Worm (Caenorhabditis elegans) whole organism, mixed stage, embryonic: ENCODE measurements around the gene clec-166.

Experiments used
- ces-1 ChIP-seq: fragments of 150-350 bp; optimal IDR thresholded peaks from 2 replicates; lab custom pipeline; 2014; ENCODE audit warnings: missing biosample characterization, missing genetic modification reagents, missing genetic modification characterization
- elt-3 ChIP-seq: fragments of 150-350 bp; optimal IDR thresholded peaks from 2 replicates; lab custom pipeline; 2014; ENCODE audit warnings: missing biosample characterization, missing genetic modification characterization
- snpc-4 ChIP-seq: fragments of 150-350 bp; optimal IDR thresholded peaks from 2 replicates; lab custom pipeline; 2014; ENCODE audit warnings: missing biosample characterization, missing genetic modification characterization
- unc-62 ChIP-seq: fragments of 150-350 bp; optimal IDR thresholded peaks from 2 replicates; lab custom pipeline; 2014; ENCODE audit warnings: missing biosample characterization, missing genetic modification reagents, missing genetic modification characterization

DNA sequence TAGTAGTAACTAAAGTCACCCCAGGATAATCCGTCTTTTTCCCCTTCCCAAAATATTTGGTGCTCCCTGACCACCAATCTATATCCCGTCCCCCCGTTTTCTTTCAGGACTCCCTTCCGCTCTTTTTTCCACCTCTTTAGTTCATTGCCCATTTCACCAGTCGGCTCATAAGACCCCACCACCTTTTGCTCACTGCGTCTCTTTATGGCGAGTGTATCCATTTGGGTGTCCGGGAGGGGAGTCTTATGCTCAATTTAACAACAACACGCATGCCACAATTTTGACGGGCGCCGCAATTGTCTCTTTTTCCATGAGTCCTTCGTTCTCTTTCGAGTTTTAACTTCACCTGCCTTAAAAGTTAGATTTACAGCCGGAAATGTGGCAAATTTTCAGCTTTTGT, 38.0 kb downstream of the clec-166 start:
- TF ChIP-seq unc-62 (GFP tag; lab: Kevin White, UChicago): no peak
- peak; percentile 65 for TF ChIP-seq ces-1 (GFP tag; lab: Kevin White, UChicago)
- no peak for TF ChIP-seq elt-3 (tag; lab: Kevin White, UChicago)
- TF ChIP-seq snpc-4: no peak
